Fruit fly (Drosophila melanogaster): ENCODE measurements around the gene CG42507.
A peak's percentile ranks its signal among the peaks of the same experiment; 100 is the strongest.

CG42507 gene

dm6 chr3L:14755951-14756723 lies 1.6 kb downstream of the CG42507 start (continued):
- TF ChIP-seq phol (tag; optimal IDR thresholded peaks at IDR 0.05) (peak; percentile 91), Hmr (GFP tag; optimal IDR thresholded peaks at IDR 0.05) (peak; percentile 89), Rfx (GFP tag; IDR thresholded peaks at IDR 0.05) (peak; percentile 80), scrt (GFP tag; optimal IDR thresholded peaks at IDR 0.05) (peak; percentile 53), unpg (GFP tag; optimal IDR thresholded peaks at IDR 0.05) (peak; percentile 80), CG12744 (GFP tag; optimal IDR thresholded peaks at IDR 0.05) (peak; percentile 75), fd96Cb (tag; optimal IDR thresholded peaks at IDR 0.05) (peak; percentile 88), en (GFP tag; optimal IDR thresholded peaks at IDR 0.05) (no peak), CG12155 (GFP tag; optimal IDR thresholded peaks at IDR 0.05) (peak; percentile 84), Stat92E (GFP tag; optimal IDR thresholded peaks at IDR 0.05) (no peak), her (GFP tag; optimal IDR thresholded peaks at IDR 0.05) (no peak), fd3F (GFP tag; optimal IDR thresholded peaks at IDR 0.05) (peak; percentile 87), D (optimal IDR thresholded peaks at IDR 0.05) (no peak), D (GFP tag; optimal IDR thresholded peaks at IDR 0.05) (peak; percentile 74), CG17328 (GFP tag; IDR thresholded peaks at IDR 0.05) (peak; percentile 69; the same call in 1 of the 2 replicates), CG6854 (GFP tag; optimal IDR thresholded peaks at IDR 0.05) (peak; percentile 81), danr (GFP tag; IDR thresholded peaks at IDR 0.05) (peak; percentile 61), CG10654 (GFP tag; optimal IDR thresholded peaks at IDR 0.05) (peak; percentile 72), CG3163 (GFP tag; optimal IDR thresholded peaks at IDR 0.05) (no peak), CG4820 (GFP tag; optimal IDR thresholded peaks at IDR 0.05) (peak; percentile 83), fru (optimal IDR thresholded peaks at IDR 0.05) (no peak), Antp (GFP tag; optimal IDR thresholded peaks at IDR 0.05) (peak; percentile 77), HLHmδ (GFP tag; optimal IDR thresholded peaks at IDR 0.05) (peak; percentile 25), eyg (GFP tag; optimal IDR thresholded peaks at IDR 0.05) (peak; percentile 22), bcd (GFP tag; optimal IDR thresholded peaks at IDR 0.05) (peak; percentile 89), CG32772 (GFP tag; IDR thresholded peaks at IDR 0.05) (peak; percentile 80; the same call in 1 of the 2 replicates), CG5245 (GFP tag; optimal IDR thresholded peaks at IDR 0.05) (peak; percentile 70), CG3407 (GFP tag; optimal IDR thresholded peaks at IDR 0.05) (peak; percentile 69), sd (tag; optimal IDR thresholded peaks at IDR 0.05) (peak; percentile 91), CG10147 (GFP tag; optimal IDR thresholded peaks at IDR 0.05) (peak; percentile 81), az2 (GFP tag; optimal IDR thresholded peaks at IDR 0.05) (peak; percentile 81), Six4 (GFP tag; optimal IDR thresholded peaks at IDR 0.05) (peak; percentile 59), run (tag; optimal IDR thresholded peaks at IDR 0.05) (peak; percentile 85), br (optimal IDR thresholded peaks at IDR 0.05) (no peak), CG1647 (GFP tag; optimal IDR thresholded peaks at IDR 0.05) (peak; percentile 72), chinmo (GFP tag; IDR thresholded peaks at IDR 0.05; ENCODE audit: partially characterized antibody) (peak; percentile 98; the same call in 3 of the 4 replicates), gcm2 (GFP tag; optimal IDR thresholded peaks at IDR 0.05) (peak; percentile 23), gro (GFP tag; optimal IDR thresholded peaks at IDR 0.05) (peak; percentile 53), lmd (GFP tag; IDR thresholded peaks at IDR 0.05) (peak; percentile 91), da (GFP tag; optimal IDR thresholded peaks at IDR 0.05) (no peak), CG15011 (GFP tag; optimal IDR thresholded peaks at IDR 0.05) (peak; percentile 86), CG11696 (GFP tag; IDR thresholded peaks at IDR 0.05) (0 out of 2 replicates have a peak, but pooled peaks have one; percentile 19), CG1792 (GFP tag; optimal IDR thresholded peaks at IDR 0.05) (peak; percentile 21), CG9727 (GFP tag; optimal IDR thresholded peaks at IDR 0.05) (peak; percentile 93), Trl (optimal IDR thresholded peaks at IDR 0.05) (peak; percentile 98 to 100), Trl (GFP tag; optimal IDR thresholded peaks at IDR 0.05) (no peak), sima (GFP tag; optimal IDR thresholded peaks at IDR 0.05) (no peak), CG2889 (GFP tag; IDR thresholded peaks at IDR 0.05) (peak; percentile 72; the same call in 1 of the 3 replicates), CG8944 (GFP tag; optimal IDR thresholded peaks at IDR 0.05) (peak; percentile 73), CG12391 (tag; optimal IDR thresholded peaks at IDR 0.05) (peak; percentile 89), tgo (GFP tag; IDR thresholded peaks at IDR 0.05) (peak; percentile 87)
